Fruit fly (Drosophila melanogaster): ENCODE results near the gene CG42367.
A peak's percentile ranks its signal among the peaks of the same experiment; 100 is the strongest.

DNA sequence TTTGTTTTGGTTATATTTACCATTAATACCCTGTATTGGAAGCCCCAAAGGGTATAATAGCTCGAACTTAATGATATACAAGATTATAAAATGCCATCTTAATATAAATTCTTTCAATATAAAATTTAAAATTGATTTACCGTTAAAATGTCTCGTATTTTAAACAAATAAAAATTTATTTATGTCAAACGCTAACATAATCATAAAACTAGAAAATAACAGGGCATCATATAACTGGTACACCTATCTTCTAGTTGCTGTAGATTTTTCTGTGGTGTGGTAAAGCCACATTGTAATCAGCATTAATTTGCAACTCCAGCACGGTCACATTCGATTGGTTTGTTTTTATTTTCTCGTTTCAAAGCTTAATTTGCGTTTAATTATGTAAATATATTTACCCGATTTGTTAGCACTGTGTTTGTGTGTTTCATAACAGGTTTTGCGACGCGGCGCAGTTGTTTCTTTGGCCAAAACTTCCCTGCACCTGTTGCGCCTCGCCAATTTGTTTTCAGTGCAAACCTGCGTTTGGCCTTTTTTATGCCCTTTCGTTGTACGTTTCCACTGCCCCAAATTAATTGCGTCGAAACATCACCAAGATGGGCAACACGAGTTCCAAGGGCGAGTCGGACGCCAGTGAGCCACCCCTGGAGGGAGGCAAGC lies 26.7 kb downstream of the CG42367 start, which contains the start of the genes CG4658 and CG5846:
- TF ChIP-seq CG2678 (tag; optimal IDR thresholded peaks at IDR 0.05) (peak; percentile 96), kni (GFP tag; optimal IDR thresholded peaks at IDR 0.05) (peak; percentile 29), zen (tag; optimal IDR thresholded peaks at IDR 0.05) (peak; percentile 96), CG13424 (tag; optimal IDR thresholded peaks at IDR 0.05) (peak; percentile 94), CG31224 (GFP tag; IDR thresholded peaks at IDR 0.05) (peak; percentile 90), ATbp (GFP tag; optimal IDR thresholded peaks at IDR 0.05) (peak; percentile 84), MTF-1 (GFP tag; optimal IDR thresholded peaks at IDR 0.05; ENCODE audit: borderline replicate concordance) (peak; percentile 77), CG18764 (GFP tag; optimal IDR thresholded peaks at IDR 0.05) (peak; percentile 93)

All from whole organism, embryonic.